Worm (Caenorhabditis elegans) whole organism, mixed stage, embryonic: Measurements from ENCODE around the gene cank-26.

Source experiments
- M03D4.4 ChIP-seq: sonication (generic microtip); optimal IDR thresholded peaks from 2 replicates; lab custom pipeline; 2017; ENCODE audit warnings: mild to moderate bottlenecking, missing genetic modification characterization, missing compliant biosample characterization
- bed-3 ChIP-seq: fragments of 200-800 bp; sonication (Bioruptor generic); optimal IDR thresholded peaks from 3 replicates; lab custom pipeline; 2018; ENCODE audit warnings: mild to moderate bottlenecking, missing genetic modification characterization, moderate library complexity, missing compliant biosample characterization
- blmp-1 ChIP-seq: fragments of 150-350 bp; optimal IDR thresholded peaks from 2 replicates; lab custom pipeline; 2014; ENCODE audit warnings: missing biosample characterization, missing genetic modification characterization
- ceh-39 ChIP-seq: fragments of 150-350 bp; optimal IDR thresholded peaks from 2 replicates; lab custom pipeline; 2014; ENCODE audit warnings: missing biosample characterization, missing genetic modification characterization
- ceh-43 ChIP-seq: fragments of 200-800 bp; sonication (Bioruptor generic); optimal IDR thresholded peaks from 2 replicates; lab custom pipeline; 2018; ENCODE audit warnings: mild to moderate bottlenecking, missing genetic modification characterization, moderate library complexity, missing compliant biosample characterization
- ceh-83 ChIP-seq: fragments of 200-800 bp; sonication (Bioruptor generic); optimal IDR thresholded peaks from 2 replicates; lab custom pipeline; 2018; ENCODE audit warnings: mild to moderate bottlenecking, missing genetic modification characterization, missing compliant biosample characterization
- ces-1 ChIP-seq: fragments of 150-350 bp; optimal IDR thresholded peaks from 2 replicates; lab custom pipeline; 2014; ENCODE audit warnings: missing biosample characterization, missing genetic modification reagents, missing genetic modification characterization
- cnd-1 ChIP-seq: fragments of 200-800 bp; sonication (Bioruptor generic); optimal IDR thresholded peaks from 2 replicates; lab custom pipeline; 2018; ENCODE audit warnings: mild to moderate bottlenecking, missing genetic modification characterization, missing compliant biosample characterization
- drap-1 ChIP-seq: fragments of 200-800 bp; sonication (Bioruptor generic); optimal IDR thresholded peaks from 3 replicates; lab custom pipeline; 2018; ENCODE audit warnings: mild to moderate bottlenecking, missing genetic modification characterization, missing compliant biosample characterization
- elt-1 ChIP-seq: sonication (generic microtip); optimal IDR thresholded peaks from 2 replicates; lab custom pipeline; 2017; ENCODE audit warnings: missing genetic modification characterization, mild to moderate bottlenecking, missing compliant biosample characterization, antibody characterized with exemption, moderate library complexity, borderline replicate concordance; ENCODE audit not compliant: insufficient read depth
- elt-3 ChIP-seq: fragments of 150-350 bp; optimal IDR thresholded peaks from 2 replicates; lab custom pipeline; 2014; ENCODE audit warnings: missing biosample characterization, missing genetic modification characterization
- flh-1 ChIP-seq: fragments of 200-800 bp; sonication (Bioruptor generic); optimal IDR thresholded peaks from 2 replicates; lab custom pipeline; 2018; ENCODE audit warnings: mild to moderate bottlenecking, missing genetic modification characterization, moderate library complexity, missing compliant biosample characterization
- ham-2 ChIP-seq: fragments of 200-800 bp; sonication (Bioruptor generic); optimal IDR thresholded peaks from 2 replicates; lab custom pipeline; 2018; ENCODE audit warnings: mild to moderate bottlenecking, missing genetic modification characterization, missing compliant biosample characterization
- hlh-1 ChIP-seq: fragments of 150-350 bp; optimal IDR thresholded peaks from 2 replicates; lab custom pipeline; 2014; ENCODE audit warnings: missing biosample characterization, missing genetic modification reagents, missing genetic modification characterization
- lin-13 ChIP-seq: fragments of 150-350 bp; optimal IDR thresholded peaks from 2 replicates; lab custom pipeline; 2014; ENCODE audit warnings: missing biosample characterization, missing genetic modification characterization
- lin-32 ChIP-seq: fragments of 200-800 bp; sonication (Bioruptor generic); optimal IDR thresholded peaks from 2 replicates; lab custom pipeline; 2018; ENCODE audit warnings: mild to moderate bottlenecking, missing genetic modification characterization, missing compliant biosample characterization
- lsy-2 ChIP-seq: fragments of 150-350 bp; optimal IDR thresholded peaks from 2 replicates; lab custom pipeline; 2014; ENCODE audit warnings: missing biosample characterization, missing genetic modification characterization
- mab-5 ChIP-seq: fragments of 150-350 bp; optimal IDR thresholded peaks from 2 replicates; lab custom pipeline; 2014; ENCODE audit warnings: missing biosample characterization, missing genetic modification characterization
- mep-1 ChIP-seq: fragments of 150-350 bp; optimal IDR thresholded peaks from 2 replicates; lab custom pipeline; 2017; ENCODE audit warnings: missing biosample characterization, missing genetic modification reagents, missing genetic modification characterization, inconsistent platforms
- nhr-12 ChIP-seq: fragments of 150-350 bp; optimal IDR thresholded peaks from 2 replicates; lab custom pipeline; 2014; ENCODE audit warnings: missing biosample characterization, missing genetic modification characterization
- nhr-2 ChIP-seq: fragments of 150-350 bp; optimal IDR thresholded peaks from 2 replicates; lab custom pipeline; 2014; ENCODE audit warnings: missing biosample characterization, missing genetic modification characterization
- nhr-237 ChIP-seq: fragments of 150-350 bp; optimal IDR thresholded peaks from 2 replicates; lab custom pipeline; 2014; ENCODE audit warnings: missing biosample characterization, missing genetic modification characterization
- nhr-28 ChIP-seq: fragments of 150-350 bp; optimal IDR thresholded peaks from 2 replicates; lab custom pipeline; 2014; ENCODE audit warnings: missing biosample characterization, missing genetic modification characterization
- nhr-76 ChIP-seq: sonication (generic microtip); optimal IDR thresholded peaks from 2 replicates; lab custom pipeline; 2017; ENCODE audit warnings: missing biosample characterization, missing genetic modification characterization
- sptf-1 ChIP-seq: sonication (generic microtip); optimal IDR thresholded peaks from 2 replicates; lab custom pipeline; 2017; ENCODE audit warnings: mild to moderate bottlenecking, missing genetic modification characterization, moderate library complexity, missing compliant biosample characterization
- tbx-8 ChIP-seq: fragments of 200-800 bp; sonication (Bioruptor generic); optimal IDR thresholded peaks from 2 replicates; lab custom pipeline; 2018; ENCODE audit warnings: mild to moderate bottlenecking, missing genetic modification characterization, moderate library complexity, missing compliant biosample characterization
- unc-120 ChIP-seq: sonication (generic microtip); optimal IDR thresholded peaks from 2 replicates; lab custom pipeline; 2017; ENCODE audit warnings: missing genetic modification characterization, missing compliant biosample characterization; ENCODE audit not compliant: poor library complexity, severe bottlenecking
- unc-39 ChIP-seq: fragments of 150-350 bp; optimal IDR thresholded peaks from 2 replicates; lab custom pipeline; 2014; ENCODE audit warnings: missing biosample characterization, missing genetic modification characterization
- unc-62 ChIP-seq: fragments of 150-350 bp; optimal IDR thresholded peaks from 2 replicates; lab custom pipeline; 2014; ENCODE audit warnings: missing biosample characterization, missing genetic modification reagents, missing genetic modification characterization
- zip-8 ChIP-seq: fragments of 150-350 bp; optimal IDR thresholded peaks from 2 replicates; lab custom pipeline; 2014; ENCODE audit warnings: missing biosample characterization, missing genetic modification characterization
- ztf-11 ChIP-seq: fragments of 150-350 bp; optimal IDR thresholded peaks from 2 replicates; lab custom pipeline; 2014; ENCODE audit warnings: missing biosample characterization, missing genetic modification characterization

cank-26 gene

DNA sequence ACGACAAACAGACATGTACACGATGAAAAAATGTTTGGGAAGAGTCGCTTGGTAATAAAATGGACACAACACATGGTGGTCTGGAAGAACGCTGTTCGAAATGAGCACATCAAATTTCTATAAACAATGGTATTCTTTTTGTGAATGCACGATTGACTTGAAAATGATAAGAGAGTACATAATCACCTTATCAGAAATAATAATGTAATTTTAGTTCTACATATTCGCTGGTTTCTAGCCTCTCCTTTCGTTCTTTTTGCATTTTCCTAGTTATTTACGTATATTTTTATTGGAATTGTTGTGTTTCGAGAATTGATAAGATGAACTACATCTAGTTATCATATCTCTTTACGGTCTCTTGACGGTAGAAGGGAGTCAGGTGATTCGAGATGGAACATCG lies 20.8 kb downstream of the cank-26 start:
- no peak for TF ChIP-seq unc-62
- TF ChIP-seq M03D4.4 (tag; lab: Kevin White, UChicago): no peak
- no peak for TF ChIP-seq sptf-1 (tag; lab: Kevin White, UChicago)
- TF ChIP-seq ceh-43: no peak
- no peak for TF ChIP-seq nhr-237 (tag; lab: Kevin White, UChicago)

ce11 chrII:3952967-3953366 lies 21.9 kb downstream of the cank-26 start:
- TF ChIP-seq lin-13 (tag; lab: Kevin White, UChicago) (no peak), ztf-11 (tag; lab: Kevin White, UChicago) (no peak), lin-32 (GFP tag; lab: Kevin White, UChicago) (no peak), ceh-43 (no peak), unc-120 (tag; lab: Kevin White, UChicago) (no peak), zip-8 (tag; lab: Kevin White, UChicago) (no peak), lsy-2 (tag; lab: Kevin White, UChicago) (no peak), elt-1 (tag; lab: Kevin White, UChicago) (no peak), mep-1 (tag; lab: Kevin White, UChicago) (no peak), ham-2 (GFP tag; lab: Kevin White, UChicago) (no peak), cnd-1 (tag; lab: Kevin White, UChicago) (no peak), mab-5 (tag; lab: Kevin White, UChicago) (no peak), drap-1 (GFP tag; lab: Kevin White, UChicago) (no peak), nhr-28 (tag; lab: Kevin White, UChicago) (no peak), ceh-83 (no peak)

- TF ChIP-seq nhr-237 (tag; lab: Kevin White, UChicago) (no peak), nhr-2 (tag; lab: Kevin White, UChicago) (no peak), unc-120 (tag; lab: Kevin White, UChicago) (no peak), flh-1 (no peak), zip-8 (tag; lab: Kevin White, UChicago) (no peak), ceh-83 (no peak), nhr-12 (tag; lab: Kevin White, UChicago) (no peak), drap-1 (GFP tag; lab: Kevin White, UChicago) (no peak), hlh-1 (tag; lab: Kevin White, UChicago) (no peak), tbx-8 (GFP tag; lab: Kevin White, UChicago) (no peak), lin-32 (GFP tag; lab: Kevin White, UChicago) (no peak), nhr-76 (tag; lab: Kevin White, UChicago) (no peak), ceh-43 (no peak), nhr-28 (tag; lab: Kevin White, UChicago) (no peak)
Measured at ce11 chrII:3952368-3952767, 22.5 kb downstream of the cank-26 start.

- TF ChIP-seq tbx-8 (GFP tag; lab: Kevin White, UChicago) (no peak), bed-3 (GFP tag; lab: Kevin White, UChicago) (no peak), nhr-12 (tag; lab: Kevin White, UChicago) (no peak), unc-120 (tag; lab: Kevin White, UChicago) (no peak), unc-62 (no peak), elt-3 (tag; lab: Kevin White, UChicago) (no peak), flh-1 (no peak), mab-5 (tag; lab: Kevin White, UChicago) (no peak), unc-39 (tag; lab: Kevin White, UChicago) (no peak), M03D4.4 (tag; lab: Kevin White, UChicago) (no peak), ceh-83 (no peak), ceh-39 (tag; lab: Kevin White, UChicago) (no peak)
- TF ChIP-seq, all 35 proteins: peak for 0
Measured at ce11 chrII:3951354-3951753, 23.5 kb downstream of the cank-26 start.

DNA sequence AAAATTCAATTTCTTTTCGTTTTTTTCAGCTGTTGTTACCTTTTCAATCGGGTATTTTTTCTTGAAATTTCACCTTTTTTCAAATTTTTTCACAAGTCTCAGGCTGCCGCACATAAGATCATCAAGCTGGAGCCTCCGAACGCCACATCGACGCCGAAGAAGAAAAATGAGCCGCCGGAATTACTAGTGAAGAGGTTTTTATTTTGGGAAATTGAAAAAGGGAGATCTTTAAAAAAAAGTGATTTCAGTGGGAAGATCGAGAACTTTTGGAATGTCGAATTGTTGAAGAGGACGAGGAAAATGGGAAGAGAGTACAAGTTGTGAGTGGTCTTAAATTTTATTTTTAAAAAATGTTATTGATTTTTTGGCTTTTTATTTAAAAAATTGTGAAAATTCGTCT lies 24.8 kb downstream of the cank-26 start, which contains the start of gene sea-2:
TSS of gene sea-2 (plus strand) at position 301 of the 400 bp plus-strand sequence.
- TF ChIP-seq drap-1 (GFP tag; lab: Kevin White, UChicago): no peak
- TF ChIP-seq ceh-83: no peak
- no peak for TF ChIP-seq elt-3 (tag; lab: Kevin White, UChicago)

ce11 chrII:3948507-3948906 lies 26.4 kb downstream of the cank-26 start:
- TF ChIP-seq blmp-1 (tag; lab: Kevin White, UChicago) (no peak), ces-1 (GFP tag; lab: Kevin White, UChicago) (peak; percentile 9), unc-39 (tag; lab: Kevin White, UChicago) (no peak)
